Worm (Caenorhabditis elegans): ENCODE results near the gene H09F14.1.

Gene H09F14.1

DNA sequence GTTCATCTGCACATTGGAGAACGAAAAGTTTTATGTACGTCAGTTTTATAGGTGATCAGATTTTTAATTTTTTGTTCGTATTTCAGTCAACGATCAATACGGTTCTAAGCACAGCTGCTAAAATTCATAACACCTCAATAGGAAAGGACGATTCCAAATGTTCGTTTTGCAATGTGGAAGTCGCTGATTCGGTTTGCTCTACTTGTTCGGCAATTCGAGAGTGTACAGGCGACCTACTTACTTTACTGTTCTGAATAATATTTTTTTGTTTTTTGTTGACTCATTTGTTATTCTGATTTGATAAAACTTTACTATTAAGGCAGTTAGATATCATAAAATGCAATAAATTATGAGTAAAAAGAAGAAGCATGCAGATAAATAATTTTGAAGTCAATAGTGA is 43.9 kb upstream of the H09F14.1 start:
- TF ChIP-seq hlh-6 (tag; optimal IDR thresholded peaks at IDR 0.05) (no peak), nfya-1 (tag; optimal IDR thresholded peaks at IDR 0.05) (no peak), unc-42 (tag; optimal IDR thresholded peaks at IDR 0.05) (no peak), ama-1 (optimal IDR thresholded peaks at IDR 0.05) (no peak), pax-1 (tag; optimal IDR thresholded peaks at IDR 0.05) (no peak), nhr-232 (tag; optimal IDR thresholded peaks at IDR 0.05) (no peak), ceh-34 (tag; optimal IDR thresholded peaks at IDR 0.05) (no peak), pat-9 (tag; optimal IDR thresholded peaks at IDR 0.05) (no peak), syd-9 (tag; optimal IDR thresholded peaks at IDR 0.05) (no peak), ttx-3 (tag; optimal IDR thresholded peaks at IDR 0.05) (no peak), Y22D7AL.16 (tag; optimal IDR thresholded peaks at IDR 0.05) (no peak), dmd-4 (tag; optimal IDR thresholded peaks at IDR 0.05; ENCODE audit: borderline replicate concordance) (no peak), ceh-2 (tag; optimal IDR thresholded peaks at IDR 0.05) (no peak), mec-3 (tag; optimal IDR thresholded peaks at IDR 0.05; ENCODE audit: borderline replicate concordance) (no peak), ets-4 (tag; optimal IDR thresholded peaks at IDR 0.05) (no peak), tbx-2 (tag; optimal IDR thresholded peaks at IDR 0.05) (no peak), rnt-1 (tag; optimal IDR thresholded peaks at IDR 0.05) (no peak), pha-2 (tag; optimal IDR thresholded peaks at IDR 0.05) (no peak), elt-4 (tag; optimal IDR thresholded peaks at IDR 0.05) (no peak)

- no peak for TF ChIP-seq ceh-22 (tag; optimal IDR thresholded peaks at IDR 0.05)
- TF ChIP-seq pat-9 (tag; optimal IDR thresholded peaks at IDR 0.05) = no peak
- no peak for TF ChIP-seq ztf-16 (tag; optimal IDR thresholded peaks at IDR 0.05)
- TF ChIP-seq C08G9.2 (tag; optimal IDR thresholded peaks at IDR 0.05) = no peak
- peak; percentile 30 for TF ChIP-seq nfya-1 (tag; optimal IDR thresholded peaks at IDR 0.05)
- no peak for TF ChIP-seq elt-2 (tag; optimal IDR thresholded peaks at IDR 0.05)
- TF ChIP-seq unc-55 (GFP tag; optimal IDR thresholded peaks at IDR 0.05) = no peak
Measured at ce11 chrV:10657959-10658358, 42.6 kb upstream of the H09F14.1 start, which contains the start of gene tut-2. tut-2 (plus strand) TSS chrV:10658235.

ce11 chrV:10656958-10657357 is 41.6 kb upstream of the H09F14.1 start, which contains the start of gene ugt-34:
ugt-34 (minus strand) TSS chrV:10656978.
- TF ChIP-seq dve-1 (tag; optimal IDR thresholded peaks at IDR 0.05) (no peak), ceh-30 (tag; optimal IDR thresholded peaks at IDR 0.05) (peak; percentile 22)

- no peak for TF ChIP-seq nhr-11 (tag; optimal IDR thresholded peaks at IDR 0.05)
Measured at ce11 chrV:10654165-10654564, 38.8 kb upstream of the H09F14.1 start, which contains the start of gene ugt-35. ugt-35 (minus strand) TSS chrV:10654265.

ce11 chrV:10648146-10648545 is 32.8 kb upstream of the H09F14.1 start, which contains the start of gene aqp-6:
aqp-6 (plus strand) TSS chrV:10648446.
- TF ChIP-seq pax-1 (tag; optimal IDR thresholded peaks at IDR 0.05) (no peak), pat-9 (tag; optimal IDR thresholded peaks at IDR 0.05) (no peak), ceh-31 (tag; optimal IDR thresholded peaks at IDR 0.05) (no peak), unc-3 (GFP tag; conservative IDR thresholded peaks at IDR 0.05) (no peak), unc-3 (tag; optimal IDR thresholded peaks at IDR 0.05) (no peak), hlh-8 (tag; optimal IDR thresholded peaks at IDR 0.05) (no peak), pros-1 (tag; optimal IDR thresholded peaks at IDR 0.05) (no peak), K09A11.1 (tag; optimal IDR thresholded peaks at IDR 0.05; ENCODE audit: insufficient read depth) (no peak), ceh-30 (tag; optimal IDR thresholded peaks at IDR 0.05) (no peak), tbx-7 (tag; optimal IDR thresholded peaks at IDR 0.05) (no peak), sox-4 (tag; optimal IDR thresholded peaks at IDR 0.05) (no peak), unc-55 (GFP tag; optimal IDR thresholded peaks at IDR 0.05) (no peak), sdc-2 (tag; optimal IDR thresholded peaks at IDR 0.05) (no peak), Y22D7AL.16 (tag; optimal IDR thresholded peaks at IDR 0.05) (no peak)
